Fruit fly (Drosophila melanogaster) whole organism, embryonic: ENCODE results near the gene Nse1.

Experiments
- Atf3 ChIP-seq: fragments of 200-800 bp; sonication (Bioruptor generic); optimal IDR thresholded peaks from 3 replicates; lab custom pipeline; 2016; ENCODE audit warnings: missing biosample characterization, missing genetic modification characterization
- Atf6 ChIP-seq: fragments of 200-800 bp; sonication (Bioruptor generic); IDR thresholded peaks from 2 replicates; pipeline ENCODE4 v1.3.6; 2022; ENCODE audit warnings: missing biosample characterization, missing genetic modification characterization
- CG10267 ChIP-seq: fragments of 200-800 bp; sonication (Bioruptor generic); optimal IDR thresholded peaks from 2 replicates; lab custom pipeline; 2018; ENCODE audit warnings: missing biosample characterization, mild to moderate bottlenecking, missing genetic modification characterization, moderate library complexity
- CG11093 ChIP-seq: fragments of 200-800 bp; sonication (Bioruptor generic); IDR thresholded peaks from 3 replicates; pipeline ENCODE4 v1.3.6; 2022; ENCODE audit warnings: missing biosample characterization, missing genetic modification characterization
- CG14014 ChIP-seq: fragments of 200-800 bp; sonication (Bioruptor generic); IDR thresholded peaks from 2 replicates; pipeline ENCODE4 v1.3.6; 2022; ENCODE audit warnings: missing biosample characterization, missing genetic modification characterization
- CG15011 ChIP-seq: fragments of 200-800 bp; sonication (Bioruptor generic); optimal IDR thresholded peaks from 3 replicates; lab custom pipeline; 2018; ENCODE audit warnings: missing biosample characterization, mild to moderate bottlenecking, missing genetic modification characterization
- CG15269 ChIP-seq: fragments of 200-800 bp; sonication (Bioruptor generic); optimal IDR thresholded peaks from 2 replicates; lab custom pipeline; 2018; ENCODE audit warnings: missing biosample characterization, mild to moderate bottlenecking, missing genetic modification characterization, moderate library complexity
- CG1647 ChIP-seq: fragments of 200-800 bp; sonication (Bioruptor generic); optimal IDR thresholded peaks from 3 replicates; lab custom pipeline; 2016; ENCODE audit warnings: missing biosample characterization, missing genetic modification characterization
- CG16779 ChIP-seq: fragments of 200-800 bp; sonication (Bioruptor generic); IDR thresholded peaks from 2 replicates; pipeline ENCODE4 v1.3.6; 2022; ENCODE audit warnings: missing biosample characterization, missing genetic modification characterization
- CG17359 ChIP-seq: fragments of 200-800 bp; sonication (Bioruptor generic); optimal IDR thresholded peaks from 3 replicates; lab custom pipeline; 2018; ENCODE audit warnings: missing biosample characterization, mild to moderate bottlenecking, missing genetic modification characterization, moderate library complexity
- CG17385 ChIP-seq: fragments of 200-800 bp; sonication (Bioruptor generic); optimal IDR thresholded peaks from 3 replicates; lab custom pipeline; 2018; ENCODE audit warnings: missing biosample characterization, mild to moderate bottlenecking, missing genetic modification characterization
- CG33557 ChIP-seq: fragments of 200-800 bp; sonication (Bioruptor generic); optimal IDR thresholded peaks from 2 replicates; lab custom pipeline; 2019; ENCODE audit warnings: missing biosample characterization, mild to moderate bottlenecking, missing genetic modification characterization, moderate library complexity
- CG4282 ChIP-seq: fragments of 200-800 bp; sonication (Bioruptor generic); optimal IDR thresholded peaks from 2 replicates; lab custom pipeline; 2016; ENCODE audit warnings: missing biosample characterization, missing genetic modification characterization
- CG4404 ChIP-seq: fragments of 200-800 bp; sonication (Bioruptor generic); IDR thresholded peaks from 2 replicates; pipeline ENCODE4 v1.3.6; 2022; ENCODE audit warnings: missing biosample characterization, missing genetic modification characterization
- CG4707 ChIP-seq: fragments of 200-800 bp; sonication (Bioruptor generic); optimal IDR thresholded peaks from 2 replicates; lab custom pipeline; 2018; ENCODE audit warnings: missing biosample characterization, mild to moderate bottlenecking, missing genetic modification characterization, moderate library complexity
- CG4854 ChIP-seq: fragments of 200-800 bp; sonication (Bioruptor generic); optimal IDR thresholded peaks from 2 replicates; lab custom pipeline; 2016; ENCODE audit warnings: missing biosample characterization, missing genetic modification characterization, inconsistent platforms
- CG6654 ChIP-seq: fragments of 200-800 bp; sonication (Bioruptor generic); optimal IDR thresholded peaks from 2 replicates; lab custom pipeline; 2017; ENCODE audit warnings: missing biosample characterization, mild to moderate bottlenecking, missing genetic modification characterization
- CG6683 ChIP-seq: fragments of 200-800 bp; sonication (Bioruptor generic); optimal IDR thresholded peaks from 2 replicates; lab custom pipeline; 2017; ENCODE audit warnings: missing biosample characterization, mild to moderate bottlenecking, missing genetic modification characterization, missing genetic modification reagents
- CG6689 ChIP-seq: fragments of 200-800 bp; sonication (Bioruptor generic); IDR thresholded peaks from 2 replicates; pipeline ENCODE4 v1.3.6; 2022; ENCODE audit warnings: missing biosample characterization, missing genetic modification characterization
- CG8281 ChIP-seq: fragments of 200-800 bp; sonication (Bioruptor generic); optimal IDR thresholded peaks from 2 replicates; lab custom pipeline; 2018; ENCODE audit warnings: missing biosample characterization, mild to moderate bottlenecking, missing genetic modification characterization, moderate library complexity
- CG8924 ChIP-seq: fragments of 200-800 bp; optimal IDR thresholded peaks from 3 replicates; lab custom pipeline; 2019; ENCODE audit warnings: missing biosample characterization, mild to moderate bottlenecking, missing genetic modification characterization, moderate library complexity
- CG9609 ChIP-seq: fragments of 200-800 bp; sonication (Bioruptor generic); optimal IDR thresholded peaks from 3 replicates; lab custom pipeline; 2016; ENCODE audit warnings: missing biosample characterization, missing genetic modification characterization
- CG9797 ChIP-seq: fragments of 200-800 bp; sonication (Bioruptor generic); optimal IDR thresholded peaks from 3 replicates; lab custom pipeline; 2018; ENCODE audit warnings: missing biosample characterization, mild to moderate bottlenecking, missing genetic modification characterization
- CoRest ChIP-seq: fragments of 200-800 bp; sonication (Bioruptor generic); optimal IDR thresholded peaks from 3 replicates; lab custom pipeline; 2018; ENCODE audit warnings: missing biosample characterization, mild to moderate bottlenecking, missing genetic modification characterization, moderate library complexity
- Dp ChIP-seq: fragments of 200-800 bp; sonication (Bioruptor generic); optimal IDR thresholded peaks from 2 replicates; lab custom pipeline; 2018; ENCODE audit warnings: missing biosample characterization, mild to moderate bottlenecking, missing genetic modification characterization, moderate library complexity
- Drgx ChIP-seq: fragments of 200-800 bp; sonication (Bioruptor generic); IDR thresholded peaks from 2 replicates; pipeline ENCODE4 v1.3.6; 2022; ENCODE audit warnings: missing biosample characterization, missing genetic modification characterization
- Eip74EF ChIP-seq, 2 experiments: fragments of 200-800 bp in 1 of 2; fragments of >200 bp in 1 of 2; sonication (Bioruptor generic) in 1 of 2; optimal IDR thresholded peaks; 2 replicates each; lab custom pipeline; 2017 to 2019; ENCODE audit warnings: missing biosample characterization in 2 of 2, missing genetic modification characterization in 2 of 2, mild to moderate bottlenecking in 1 of 2, moderate library complexity in 1 of 2
- Ets97D ChIP-seq: fragments of 200-800 bp; sonication (Bioruptor generic); optimal IDR thresholded peaks from 3 replicates; lab custom pipeline; 2016; ENCODE audit warnings: missing biosample characterization, missing genetic modification characterization
- GATAe ChIP-seq: fragments of 200-800 bp; sonication (Bioruptor generic); conservative IDR thresholded peaks from 2 replicates; pipeline ENCODE4 v1.3.6; 2022; ENCODE audit warnings: missing biosample characterization, missing genetic modification characterization
- Hmr ChIP-seq: fragments of 200-800 bp; sonication (Bioruptor generic); optimal IDR thresholded peaks from 3 replicates; lab custom pipeline; 2017; ENCODE audit warnings: mild to moderate bottlenecking, missing biosample characterization, missing genetic modification reagents, missing genetic modification characterization
- Med ChIP-seq: fragments of 200-800 bp; sonication (Bioruptor generic); peaks from one replicate; lab custom pipeline; 2016; ENCODE audit warnings: missing biosample characterization, missing genetic modification characterization, mild to moderate bottlenecking, inconsistent platforms, moderate library complexity
- NFAT ChIP-seq: fragments of 200-800 bp; sonication (Bioruptor generic); IDR thresholded peaks from 2 replicates; pipeline ENCODE4 v1.3.6; 2022; ENCODE audit warnings: missing biosample characterization, missing genetic modification characterization
- Oli ChIP-seq: fragments of 200-800 bp; sonication (Bioruptor generic); optimal IDR thresholded peaks from 2 replicates; lab custom pipeline; 2018; ENCODE audit warnings: missing biosample characterization, mild to moderate bottlenecking, missing genetic modification characterization, moderate library complexity
- Poxn ChIP-seq: fragments of 200-800 bp; sonication (Bioruptor generic); IDR thresholded peaks from 2 replicates; pipeline ENCODE4 v1.3.6; 2022; ENCODE audit warnings: missing biosample characterization, missing genetic modification characterization
- Six4 ChIP-seq: fragments of 200-800 bp; sonication (Bioruptor generic); optimal IDR thresholded peaks from 2 replicates; lab custom pipeline; 2016; ENCODE audit warnings: missing biosample characterization, missing genetic modification characterization
- Taf1 ChIP-seq: fragments of 200-800 bp; sonication (Bioruptor generic); IDR thresholded peaks from 2 replicates; pipeline ENCODE4 v1.3.6; 2022; ENCODE audit warnings: missing biosample characterization, missing genetic modification characterization
- Vsx1 ChIP-seq: fragments of 200-800 bp; sonication (Bioruptor generic); optimal IDR thresholded peaks from 2 replicates; lab custom pipeline; 2017; ENCODE audit warnings: missing biosample characterization, mild to moderate bottlenecking, missing genetic modification characterization, missing genetic modification reagents
- ato ChIP-seq: fragments of 200-800 bp; sonication (Bioruptor generic); IDR thresholded peaks from 2 replicates; pipeline ENCODE4 v1.3.6; 2022; ENCODE audit warnings: missing biosample characterization, missing genetic modification characterization; ENCODE audit not compliant: partially characterized antibody
- bab2 ChIP-seq: fragments of 200-800 bp; sonication (Bioruptor generic); optimal IDR thresholded peaks from 2 replicates; lab custom pipeline; 2016; ENCODE audit warnings: missing biosample characterization, missing genetic modification characterization
- fu2 ChIP-seq: fragments of 200-800 bp; sonication (Bioruptor generic); optimal IDR thresholded peaks from 2 replicates; lab custom pipeline; 2016; ENCODE audit warnings: missing biosample characterization, missing genetic modification characterization
- ham ChIP-seq: fragments of 200-800 bp; sonication (Bioruptor generic); IDR thresholded peaks from 2 replicates; pipeline ENCODE4 v1.3.6; 2022; ENCODE audit warnings: missing biosample characterization, missing genetic modification characterization
- hkb ChIP-seq, 2 experiments: fragments of 200-800 bp in 1 of 2; fragments of >200 bp in 1 of 2; sonication (Bioruptor generic) in 1 of 2; IDR thresholded peaks in 1 of 2; optimal IDR thresholded peaks in 1 of 2; 2 replicates each; pipeline versions ENCODE4 v1.3.6 to Lab custom; 2017 to 2022; ENCODE audit warnings: missing biosample characterization in 1 of 2, missing genetic modification characterization in 1 of 2
- jumu ChIP-seq: fragments of 200-800 bp; sonication (Bioruptor generic); optimal IDR thresholded peaks from 3 replicates; lab custom pipeline; 2016; ENCODE audit warnings: missing biosample characterization, missing genetic modification characterization
- nerfin-2 ChIP-seq: fragments of 200-800 bp; sonication (Bioruptor generic); IDR thresholded peaks from 2 replicates; pipeline ENCODE4 v1.3.6; 2022; ENCODE audit warnings: missing biosample characterization, missing genetic modification characterization; ENCODE audit not compliant: partially characterized antibody
- pan ChIP-seq, 4 experiments: fragments of >200 bp in 3 of 4; fragments of 200-800 bp in 1 of 4; sonication (Bioruptor generic) in 1 of 4; optimal IDR thresholded peaks in 3 of 4; IDR thresholded peaks in 1 of 4; 2 replicates each; pipeline versions ENCODE4 v1.3.6 to Lab custom; 2017 to 2022; ENCODE audit warnings: missing biosample characterization in 2 of 4, missing genetic modification characterization in 2 of 4, mixed read lengths in 1 of 4
- tio ChIP-seq: fragments of 200-800 bp; sonication (Bioruptor generic); optimal IDR thresholded peaks from 2 replicates; lab custom pipeline; 2017; ENCODE audit warnings: missing biosample characterization, missing genetic modification characterization, inconsistent platforms
- tx ChIP-seq: fragments of 200-800 bp; sonication (Bioruptor generic); optimal IDR thresholded peaks from 2 replicates; lab custom pipeline; 2016; ENCODE audit warnings: missing biosample characterization, missing genetic modification characterization
- usp ChIP-seq: fragments of >200 bp; optimal IDR thresholded peaks from 2 replicates; lab custom pipeline; 2017; ENCODE audit warnings: missing biosample characterization, missing genetic modification characterization
- zen2 ChIP-seq: fragments of 200-800 bp; sonication (Bioruptor generic); IDR thresholded peaks from 3 replicates; pipeline ENCODE4 v1.3.6; 2022; ENCODE audit warnings: missing biosample characterization, missing genetic modification characterization; ENCODE audit not compliant: partially characterized antibody

Gene Nse1

dm6 chr2L:6649085-6649754, 28.2 kb downstream of the Nse1 start, which contains the start of the genes CG31635 and Tango1 (continued):
- TF ChIP-seq Poxn (GFP tag; lab: Robert Waterston, UW) (no peak), CG1647 (GFP tag; lab: Kevin White, UChicago) (no peak), CG4282 (no peak), Dp (GFP tag; lab: Kevin White, UChicago) (peak; percentile 65), bab2 (GFP tag; lab: Kevin White, UChicago) (no peak), CG15269 (tag; lab: Kevin White, UChicago) (no peak), CG6683 (GFP tag; lab: Kevin White, UChicago) (no peak), CG4854 (GFP tag; lab: Kevin White, UChicago) (no peak), fu2 (GFP tag; lab: Kevin White, UChicago) (no peak), Vsx1 (GFP tag; lab: Kevin White, UChicago) (no peak), CG14014 (no peak), CG17385 (GFP tag; lab: Kevin White, UChicago) (no peak), ato (no peak), Atf6 (GFP tag; lab: Robert Waterston, UW) (0 out of 2 replicates have a peak, but pooled peaks have one; percentile 25), NFAT (GFP tag; lab: Robert Waterston, UW) (no peak), CG16779 (GFP tag; lab: Robert Waterston, UW) (no peak), tio (GFP tag; lab: Kevin White, UChicago) (no peak), Oli (tag; lab: Kevin White, UChicago) (no peak), CG4404 (GFP tag; lab: Robert Waterston, UW) (no peak), CG9797 (GFP tag; lab: Kevin White, UChicago) (peak; percentile 97), CG11093 (GFP tag; lab: Robert Waterston, UW) (0 out of 3 replicates have a peak, but pooled peaks have one; percentile 37), pan (optimal IDR thresholded peaks at IDR 0.05; lab: Kevin White, UChicago) (no peak), pan (GFP tag; optimal IDR thresholded peaks at IDR 0.05 in 1 of 2, IDR thresholded peaks at IDR 0.05 in 1 of 2) (peak in 1 of 2 experiments; percentile 12), jumu (GFP tag; lab: Kevin White, UChicago) (peak; percentile 24), CG17359 (tag; lab: Kevin White, UChicago) (no peak), CG4707 (GFP tag; lab: Kevin White, UChicago) (no peak), CG8281 (tag; lab: Kevin White, UChicago) (no peak), CG6654 (no peak), usp (no peak), hkb (optimal IDR thresholded peaks at IDR 0.05; lab: Kevin White, UChicago) (peak; percentile 95), hkb (GFP tag; IDR thresholded peaks at IDR 0.05; lab: Robert Waterston, UW) (no peak), zen2 (GFP tag; lab: Robert Waterston, UW) (no peak), Ets97D (GFP tag; lab: Kevin White, UChicago) (peak; percentile 75), Six4 (no peak), Eip74EF (GFP tag; optimal IDR thresholded peaks at IDR 0.05; lab: Kevin White, UChicago) (no peak), CoRest (tag; lab: Kevin White, UChicago) (no peak), Hmr (GFP tag; lab: Kevin White, UChicago) (no peak), CG33557 (no peak), Med (peak; percentile 82), Taf1 (GFP tag; lab: Robert Waterston, UW) (no peak), ham (GFP tag; lab: Robert Waterston, UW) (no peak), CG15011 (GFP tag; lab: Kevin White, UChicago) (no peak), CG9609 (GFP tag; lab: Kevin White, UChicago) (no peak), CG10267 (tag; lab: Kevin White, UChicago) (peak; percentile 66), Drgx (no peak), nerfin-2 (GFP tag; lab: Robert Waterston, UW) (no peak), CG8924 (tag; lab: Kevin White, UChicago) (no peak), Atf3 (GFP tag; lab: Kevin White, UChicago) (no peak), CG6689 (GFP tag; lab: Robert Waterston, UW) (no peak), tx (no peak), GATAe (no peak)
